Worm (Caenorhabditis elegans): ENCODE data around the gene ptrn-1.

Gene ptrn-1

DNA sequence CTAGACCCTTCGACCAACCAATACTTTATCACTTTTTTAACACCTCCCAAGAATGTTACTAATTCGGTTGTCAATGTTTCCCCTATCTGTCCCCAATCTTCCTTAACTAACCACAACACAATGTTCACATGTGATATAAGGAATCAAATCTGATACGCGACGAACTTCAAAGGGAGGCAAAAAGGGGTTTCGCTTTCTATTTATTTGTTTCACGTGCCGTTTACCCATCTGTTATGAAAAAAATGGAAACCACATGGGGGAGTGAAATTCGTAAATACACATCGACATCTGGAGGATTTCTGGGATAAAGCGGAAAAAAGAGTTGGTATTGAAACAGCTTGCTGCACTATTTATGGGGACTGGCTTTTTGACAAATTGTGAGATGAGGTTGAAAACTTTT is 32.1 kb upstream of the ptrn-1 start:
- TF ChIP-seq ces-1 (GFP tag; optimal IDR thresholded peaks at IDR 0.05) (no peak), snu-23 (GFP tag; optimal IDR thresholded peaks at IDR 0.05) (peak; percentile 46), ceh-88 (GFP tag; IDR thresholded peaks at IDR 0.05) (no peak), nhr-85 (tag) (peak; percentile 78), isw-1 (GFP tag; IDR thresholded peaks at IDR 0.05) (no peak), nhr-12 (tag; optimal IDR thresholded peaks at IDR 0.05) (no peak), lin-15B (tag; optimal IDR thresholded peaks at IDR 0.05) (no peak), hpl-2 (GFP tag; optimal IDR thresholded peaks at IDR 0.05) (no peak), lin-14 (GFP tag; optimal IDR thresholded peaks at IDR 0.05) (peak; percentile 70), ets-5 (GFP tag; IDR thresholded peaks at IDR 0.05) (no peak), C04F5.9 (tag; optimal IDR thresholded peaks at IDR 0.05) (no peak), mab-9 (GFP tag; IDR thresholded peaks at IDR 0.05) (no peak), hlh-17 (GFP tag; optimal IDR thresholded peaks at IDR 0.05; ENCODE audit: borderline replicate concordance) (no peak), nhr-19 (GFP tag; conservative IDR thresholded peaks at IDR 0.05) (peak; percentile 30; the same call in 1 of the 2 replicates), ceh-63 (GFP tag; optimal IDR thresholded peaks at IDR 0.05) (no peak), F16B12.6 (tag; optimal IDR thresholded peaks at IDR 0.05) (no peak), lir-3 (tag; optimal IDR thresholded peaks at IDR 0.05; ENCODE audit: poor library complexity) (no peak), unc-62 (GFP tag; optimal IDR thresholded peaks at IDR 0.05) (no peak), lin-13 (GFP tag; optimal IDR thresholded peaks at IDR 0.05) (no peak), unc-98 (GFP tag; IDR thresholded peaks at IDR 0.05) (no peak), nhr-90 (tag; optimal IDR thresholded peaks at IDR 0.05; ENCODE audit: poor library complexity) (peak; percentile 9), tbx-2 (tag; optimal IDR thresholded peaks at IDR 0.05) (peak; percentile 19), ceh-8 (GFP tag; optimal IDR thresholded peaks at IDR 0.05) (no peak), elt-3 (tag; optimal IDR thresholded peaks at IDR 0.05) (peak in 2 of 6 experiments; percentile 69 to 95), fos-1 (tag; optimal IDR thresholded peaks at IDR 0.05) (no peak), fkh-4 (tag; optimal IDR thresholded peaks at IDR 0.05; ENCODE audit: borderline replicate concordance) (peak; percentile 71), Y116A8C.19 (tag; optimal IDR thresholded peaks at IDR 0.05; ENCODE audit: borderline replicate concordance) (no peak), vab-15 (tag; optimal IDR thresholded peaks at IDR 0.05) (peak; percentile 30), egl-13 (tag; optimal IDR thresholded peaks at IDR 0.05) (no peak), efl-1 (optimal IDR thresholded peaks at IDR 0.05) (no peak), efl-1 (GFP tag; optimal IDR thresholded peaks at IDR 0.05 in 1 of 2) (no peak), sptf-1 (tag; optimal IDR thresholded peaks at IDR 0.05) (no peak), snpc-4 (tag; optimal IDR thresholded peaks at IDR 0.05) (no peak), unc-130 (tag; optimal IDR thresholded peaks at IDR 0.05) (peak; percentile 24), jun-1 (tag; optimal IDR thresholded peaks at IDR 0.05) (no peak), ceh-90 (tag; optimal IDR thresholded peaks at IDR 0.05) (no peak), lin-39 (tag; optimal IDR thresholded peaks at IDR 0.05) (no peak), alr-1 (tag; optimal IDR thresholded peaks at IDR 0.05; ENCODE audit: borderline replicate concordance) (no peak), C16A3.4 (tag; optimal IDR thresholded peaks at IDR 0.05) (peak; percentile 20), aly-2 (tag; optimal IDR thresholded peaks at IDR 0.05) (no peak), mef-2 (tag; optimal IDR thresholded peaks at IDR 0.05) (no peak), mdl-1 (tag; optimal IDR thresholded peaks at IDR 0.05) (peak in 1 of 2 experiments; percentile 86), zip-4 (GFP tag; optimal IDR thresholded peaks at IDR 0.05) (no peak), dpl-1 (GFP tag; optimal IDR thresholded peaks at IDR 0.05) (no peak), blmp-1 (tag; optimal IDR thresholded peaks at IDR 0.05) (peak; percentile 96), ama-1 (optimal IDR thresholded peaks at IDR 0.05) (no peak), efl-3 (GFP tag; optimal IDR thresholded peaks at IDR 0.05) (no peak), unc-30 (tag; optimal IDR thresholded peaks at IDR 0.05) (no peak), lin-35 (GFP tag; optimal IDR thresholded peaks at IDR 0.05) (peak in 1 of 2 experiments; percentile 64), lsy-2 (tag; optimal IDR thresholded peaks at IDR 0.05) (peak in 1 of 2 experiments; percentile 22), ztf-4 (tag; optimal IDR thresholded peaks at IDR 0.05) (no peak), dsc-1 (tag; optimal IDR thresholded peaks at IDR 0.05) (peak; percentile 93), pqm-1 (tag; optimal IDR thresholded peaks at IDR 0.05) (no peak), rnt-1 (tag; optimal IDR thresholded peaks at IDR 0.05) (no peak)

Measured in whole organism, L1 larva.